Fruit fly (Drosophila melanogaster): ENCODE results near the gene rdgA.

The rdgA gene

dm6 chrX:8863554-8864498 lies 43.0 kb upstream of the rdgA start (continued):
- TF ChIP-seq Mad (GFP tag; optimal IDR thresholded peaks at IDR 0.05), result no peak
- no peak for TF ChIP-seq Scr (GFP tag; IDR thresholded peaks at IDR 0.05; ENCODE audit: partially characterized antibody)
- TF ChIP-seq NfI (GFP tag; optimal IDR thresholded peaks at IDR 0.05), result peak; percentile 80
- peak; percentile 73; the same call in 1 of the 2 replicates for TF ChIP-seq klu (GFP tag; IDR thresholded peaks at IDR 0.05)
- TF ChIP-seq Eip74EF (GFP tag; optimal IDR thresholded peaks at IDR 0.05), result peak in 1 of 2 experiments; percentile 82
- peak; percentile 87 for TF ChIP-seq CG12391 (tag; optimal IDR thresholded peaks at IDR 0.05)
- peak; percentile 57 for TF ChIP-seq seq (GFP tag; IDR thresholded peaks at IDR 0.05)
- TF ChIP-seq Lim3 (GFP tag; IDR thresholded peaks at IDR 0.05), result 0 out of 2 replicates have a peak, but pooled peaks have one; percentile 15
- peak; percentile 88 for TF ChIP-seq Xrp1 (GFP tag; IDR thresholded peaks at IDR 0.05)
- peak; percentile 71 for TF ChIP-seq Nf-YC (tag; optimal IDR thresholded peaks at IDR 0.05)
- peak; percentile 26; the same call in 1 of the 3 replicates for TF ChIP-seq knrl (GFP tag; IDR thresholded peaks at IDR 0.05; ENCODE audit: partially characterized antibody)
- TF ChIP-seq CG15011 (GFP tag; optimal IDR thresholded peaks at IDR 0.05), result peak; percentile 29
- no peak for TF ChIP-seq NC2α (GFP tag; optimal IDR thresholded peaks at IDR 0.05)
- TF ChIP-seq CG2875 (GFP tag; optimal IDR thresholded peaks at IDR 0.05), result peak; percentile 72
- TF ChIP-seq CG1603 (tag; optimal IDR thresholded peaks at IDR 0.05), result peak; percentile 35
- peak; percentile 71; the same call in 2 of the 3 replicates for TF ChIP-seq zfh1 (GFP tag; IDR thresholded peaks at IDR 0.05)
- no peak; the same call in none of the 3 replicates for TF ChIP-seq CG11093 (GFP tag; IDR thresholded peaks at IDR 0.05)
- peak; percentile 48 for TF ChIP-seq mam (GFP tag; optimal IDR thresholded peaks at IDR 0.05)
- peak; percentile 24 for TF ChIP-seq salm (tag; optimal IDR thresholded peaks at IDR 0.05)
- TF ChIP-seq prd (optimal IDR thresholded peaks at IDR 0.05), result no peak
- TF ChIP-seq prd (GFP tag; IDR thresholded peaks at IDR 0.05), result peak; percentile 82
- no peak for TF ChIP-seq bbx (GFP tag; IDR thresholded peaks at IDR 0.05; ENCODE audit: partially characterized antibody)
- no peak for TF ChIP-seq CG42726 (GFP tag; IDR thresholded peaks at IDR 0.05; ENCODE audit: partially characterized antibody)
- no peak for TF ChIP-seq CG34224 (GFP tag; IDR thresholded peaks at IDR 0.05; ENCODE audit: partially characterized antibody)
- TF ChIP-seq CG17912 (GFP tag; optimal IDR thresholded peaks at IDR 0.05), result no peak
- TF ChIP-seq CG7839 (tag; optimal IDR thresholded peaks at IDR 0.05), result peak; percentile 94
- TF ChIP-seq Ets97D (GFP tag; optimal IDR thresholded peaks at IDR 0.05), result no peak
- no peak for TF ChIP-seq tll (GFP tag; optimal IDR thresholded peaks at IDR 0.05)
- TF ChIP-seq Dref (GFP tag; IDR thresholded peaks at IDR 0.05), result peak; percentile 4; the same call in 1 of the 2 replicates
- peak; percentile 35 for TF ChIP-seq CG10654 (GFP tag; optimal IDR thresholded peaks at IDR 0.05)
- TF ChIP-seq Optix (GFP tag; IDR thresholded peaks at IDR 0.05), result peak; percentile 73; the same call in 2 of the 3 replicates
- TF ChIP-seq dimm (GFP tag; IDR thresholded peaks at IDR 0.05), result peak; percentile 69
- peak; percentile 82 for TF ChIP-seq tgo (GFP tag; IDR thresholded peaks at IDR 0.05)
- TF ChIP-seq h (optimal IDR thresholded peaks at IDR 0.05), result no peak
- peak; percentile 5 for TF ChIP-seq CG4617 (GFP tag; optimal IDR thresholded peaks at IDR 0.05; ENCODE audit: borderline replicate concordance)
- peak; percentile 80 for TF ChIP-seq CG10267 (tag; optimal IDR thresholded peaks at IDR 0.05)
- peak; percentile 32 for TF ChIP-seq CG4707 (GFP tag; optimal IDR thresholded peaks at IDR 0.05)
- peak; percentile 81 for TF ChIP-seq slbo (GFP tag; IDR thresholded peaks at IDR 0.05)
- TF ChIP-seq CG6791 (GFP tag; IDR thresholded peaks at IDR 0.05; ENCODE audit: partially characterized antibody), result no peak
- TF ChIP-seq Blimp-1 (GFP tag; optimal IDR thresholded peaks at IDR 0.05), result peak; percentile 77
- peak; percentile 76 for TF ChIP-seq odd (GFP tag; optimal IDR thresholded peaks at IDR 0.05)
- TF ChIP-seq CG7987 (GFP tag; optimal IDR thresholded peaks at IDR 0.05), result peak; percentile 57
- TF ChIP-seq ssp (GFP tag; IDR thresholded peaks at IDR 0.05), result peak; percentile 67
- TF ChIP-seq CG9215 (GFP tag; IDR thresholded peaks at IDR 0.05), result peak; percentile 76
- no peak for TF ChIP-seq aop (GFP tag; IDR thresholded peaks at IDR 0.05)
- TF ChIP-seq Abd-B (GFP tag; optimal IDR thresholded peaks at IDR 0.05), result peak; percentile 71
- TF ChIP-seq gcm2 (GFP tag; optimal IDR thresholded peaks at IDR 0.05), result peak; percentile 43

Measured in whole organism, embryonic.